Worm (Caenorhabditis elegans) whole organism, L4 larva: ENCODE results near the gene ocam-1.
A peak's percentile ranks its signal among the peaks of the same experiment; 100 is the strongest.

Source experiments
- D1046.2 ChIP-seq: fragments of 200-800 bp; sonication (Bioruptor generic); IDR thresholded peaks from 2 replicates; pipeline ENCODE4 v1.3.6; 2022; ENCODE audit warnings: missing genetic modification characterization, missing compliant biosample characterization
- F49E8.2 ChIP-seq: sonication (generic microtip); optimal IDR thresholded peaks from 2 replicates; lab custom pipeline; 2016; ENCODE audit warnings: missing compliant biosample characterization, mild to moderate bottlenecking, missing genetic modification characterization, borderline replicate concordance
- T20F7.1 ChIP-seq: fragments of 200-800 bp; sonication (Bioruptor generic); optimal IDR thresholded peaks from 2 replicates; lab custom pipeline; 2018; ENCODE audit warnings: mild to moderate bottlenecking, missing genetic modification characterization, missing compliant biosample characterization
- T26A8.4 ChIP-seq: fragments of 200-800 bp; sonication (Bioruptor generic); IDR thresholded peaks from 2 replicates; pipeline ENCODE4 v1.3.6; 2022; ENCODE audit warnings: missing genetic modification characterization, missing compliant biosample characterization
- Y105C5A.15 ChIP-seq: fragments of 200-800 bp; sonication (Bioruptor generic); IDR thresholded peaks from 2 replicates; pipeline ENCODE4 v1.3.6; 2022; ENCODE audit warnings: missing genetic modification characterization, missing compliant biosample characterization
- Y48G9A.11 ChIP-seq: fragments of 200-800 bp; sonication (Bioruptor generic); IDR thresholded peaks from 2 replicates; pipeline ENCODE4 v1.3.6; 2022; ENCODE audit warnings: missing genetic modification reagents, missing genetic modification characterization, missing compliant biosample characterization
- Y75B8A.6 ChIP-seq: fragments of 200-800 bp; sonication (Bioruptor generic); IDR thresholded peaks from 2 replicates; pipeline ENCODE4 v1.3.6; 2022; ENCODE audit warnings: missing genetic modification reagents, missing genetic modification characterization, missing compliant biosample characterization
- ZK337.2 ChIP-seq: fragments of 200-800 bp; sonication (Bioruptor generic); IDR thresholded peaks from 2 replicates; pipeline ENCODE4 v1.3.6; 2022; ENCODE audit warnings: missing genetic modification reagents, missing genetic modification characterization, missing compliant biosample characterization
- aly-2 ChIP-seq: sonication (generic microtip); optimal IDR thresholded peaks from 2 replicates; lab custom pipeline; 2018; ENCODE audit warnings: missing biosample characterization, missing genetic modification characterization
- ama-1 ChIP-seq: fragments of 150-350 bp; optimal IDR thresholded peaks from 2 replicates; lab custom pipeline; 2014; ENCODE audit warnings: inconsistent platforms, mixed read lengths
- arid-1 ChIP-seq: fragments of 200-800 bp; sonication (Bioruptor generic); conservative IDR thresholded peaks from 2 replicates; pipeline ENCODE4 v1.3.6; 2022; ENCODE audit warnings: missing genetic modification reagents, missing genetic modification characterization, missing compliant biosample characterization
- attf-4 ChIP-seq: sonication (generic microtip); optimal IDR thresholded peaks from 3 replicates; lab custom pipeline; 2017; ENCODE audit warnings: missing biosample characterization, missing genetic modification characterization
- ces-1 ChIP-seq: fragments of 150-350 bp; sonication (generic microtip); optimal IDR thresholded peaks from 4 replicates; lab custom pipeline; 2014; ENCODE audit warnings: missing biosample characterization, missing genetic modification reagents, missing genetic modification characterization
- daf-12 ChIP-seq: fragments of 150-350 bp; optimal IDR thresholded peaks from 2 replicates; lab custom pipeline; 2014; ENCODE audit warnings: missing biosample characterization, missing genetic modification reagents, missing genetic modification characterization
- dpl-1 ChIP-seq: fragments of 150-350 bp; optimal IDR thresholded peaks from 2 replicates; lab custom pipeline; 2014; ENCODE audit warnings: missing biosample characterization, missing genetic modification reagents, missing genetic modification characterization
- duxl-1 ChIP-seq: sonication (generic microtip); optimal IDR thresholded peaks from 2 replicates; lab custom pipeline; 2016; ENCODE audit warnings: mild to moderate bottlenecking, missing genetic modification characterization, moderate library complexity, missing compliant biosample characterization; ENCODE audit not compliant: poor library complexity
- egl-43 ChIP-seq: fragments of 200-800 bp; sonication (Bioruptor generic); IDR thresholded peaks from 2 replicates; pipeline ENCODE4 v1.3.6; 2022; ENCODE audit warnings: missing genetic modification reagents, missing genetic modification characterization, missing compliant biosample characterization
- fkh-10 ChIP-seq: fragments of 150-350 bp; optimal IDR thresholded peaks from 2 replicates; lab custom pipeline; 2014; ENCODE audit warnings: missing biosample characterization, missing genetic modification reagents, missing genetic modification characterization
- hlh-30 ChIP-seq: sonication (generic microtip); optimal IDR thresholded peaks from 2 replicates; lab custom pipeline; 2017; ENCODE audit warnings: antibody characterized with exemption, mild to moderate bottlenecking, missing genetic modification characterization, missing compliant biosample characterization; ENCODE audit not compliant: insufficient read depth
- hmg-1.1 ChIP-seq: fragments of 200-800 bp; sonication (Bioruptor generic); IDR thresholded peaks from 2 replicates; pipeline ENCODE4 v1.3.6; 2022; ENCODE audit warnings: missing genetic modification reagents, missing genetic modification characterization, missing compliant biosample characterization
- lim-7 ChIP-seq: fragments of 200-800 bp; sonication (Bioruptor generic); IDR thresholded peaks from 2 replicates; pipeline ENCODE4 v1.3.6; 2022; ENCODE audit warnings: missing genetic modification characterization, missing compliant biosample characterization
- lin-13 ChIP-seq: fragments of 150-350 bp; optimal IDR thresholded peaks from 2 replicates; lab custom pipeline; 2014; ENCODE audit warnings: missing biosample characterization, missing genetic modification reagents, missing genetic modification characterization
- lin-15B ChIP-seq: fragments of 150-350 bp; sonication (generic microtip); optimal IDR thresholded peaks from 3 replicates; lab custom pipeline; 2014; ENCODE audit warnings: missing biosample characterization, missing genetic modification characterization
- lin-38 ChIP-seq: fragments of 200-800 bp; sonication (Bioruptor generic); IDR thresholded peaks from 2 replicates; pipeline ENCODE4 v1.3.6; 2022; ENCODE audit warnings: missing genetic modification reagents, missing genetic modification characterization, missing compliant biosample characterization
- mdl-1 ChIP-seq, 2 experiments: fragments of 150-350 bp in 1 of 2; sonication (generic microtip) in 1 of 2; optimal IDR thresholded peaks; 2 replicates each; lab custom pipeline; 2014 to 2017; ENCODE audit warnings: missing biosample characterization in 2 of 2, missing genetic modification characterization in 2 of 2
- mep-1 ChIP-seq: fragments of 150-350 bp; sonication (generic microtip); optimal IDR thresholded peaks from 3 replicates; lab custom pipeline; 2014; ENCODE audit warnings: missing biosample characterization, missing genetic modification characterization
- mes-2 ChIP-seq: sonication (generic microtip); optimal IDR thresholded peaks from 2 replicates; lab custom pipeline; 2016; ENCODE audit warnings: missing genotype, mild to moderate bottlenecking, missing genetic modification characterization, missing compliant biosample characterization; ENCODE audit not compliant: poor library complexity, severe bottlenecking
- mxl-2 ChIP-seq: fragments of 200-800 bp; sonication (Bioruptor generic); conservative IDR thresholded peaks from 2 replicates; pipeline ENCODE4 v1.3.6; 2022; ENCODE audit warnings: missing genetic modification reagents, missing genetic modification characterization, missing compliant biosample characterization
- nhr-10 ChIP-seq: fragments of 150-350 bp; optimal IDR thresholded peaks from 2 replicates; lab custom pipeline; 2014; ENCODE audit warnings: missing biosample characterization, missing genetic modification characterization
- nhr-102 ChIP-seq: sonication (generic microtip); optimal IDR thresholded peaks from 2 replicates; lab custom pipeline; 2016; ENCODE audit warnings: mild to moderate bottlenecking, missing genetic modification characterization, moderate library complexity, missing compliant biosample characterization
- nhr-111 ChIP-seq: fragments of 200-800 bp; sonication (Bioruptor generic); optimal IDR thresholded peaks from 2 replicates; lab custom pipeline; 2018; ENCODE audit warnings: mild to moderate bottlenecking, missing genetic modification characterization, missing compliant biosample characterization
- nhr-237 ChIP-seq: sonication (generic microtip); optimal IDR thresholded peaks from 2 replicates; lab custom pipeline; 2017; ENCODE audit warnings: missing biosample characterization, missing genetic modification characterization
- nhr-41 ChIP-seq: fragments of 200-800 bp; sonication (Bioruptor generic); IDR thresholded peaks from 2 replicates; pipeline ENCODE4 v1.3.6; 2022; ENCODE audit warnings: missing genetic modification reagents, missing genetic modification characterization, missing compliant biosample characterization
- nhr-48 ChIP-seq: sonication (generic microtip); optimal IDR thresholded peaks from 2 replicates; lab custom pipeline; 2016; ENCODE audit warnings: mild to moderate bottlenecking, missing genetic modification characterization, missing compliant biosample characterization
- nhr-76 ChIP-seq: fragments of 150-350 bp; optimal IDR thresholded peaks from 2 replicates; lab custom pipeline; 2014; ENCODE audit warnings: missing biosample characterization, missing genetic modification characterization
- nhr-77 ChIP-seq: fragments of 150-350 bp; optimal IDR thresholded peaks from 2 replicates; lab custom pipeline; 2014; ENCODE audit warnings: missing biosample characterization, missing genetic modification characterization
- pha-4 ChIP-seq, 2 experiments: fragments of 150-350 bp in 1 of 2; fragments of 200-800 bp in 1 of 2; sonication (Bioruptor generic) in 1 of 2; IDR thresholded peaks in 1 of 2; optimal IDR thresholded peaks in 1 of 2; 2 replicates each; pipeline versions ENCODE4 v1.3.6 to Lab custom; 2014 to 2022; ENCODE audit warnings: missing genetic modification characterization in 2 of 2, missing genetic modification reagents in 2 of 2, missing biosample characterization in 1 of 2, missing compliant biosample characterization in 1 of 2
- php-3 ChIP-seq: fragments of 200-800 bp; sonication (Bioruptor generic); IDR thresholded peaks from 2 replicates; pipeline ENCODE4 v1.3.6; 2022; ENCODE audit warnings: missing genetic modification reagents, missing genetic modification characterization, missing compliant biosample characterization
- pqm-1 ChIP-seq: sonication (generic microtip); optimal IDR thresholded peaks from 2 replicates; lab custom pipeline; 2017; ENCODE audit warnings: missing biosample characterization, missing genetic modification characterization
- saeg-2 ChIP-seq: fragments of 200-800 bp; sonication (Bioruptor generic); IDR thresholded peaks from 2 replicates; pipeline ENCODE4 v1.3.6; 2022; ENCODE audit warnings: missing genetic modification reagents, missing genetic modification characterization, missing compliant biosample characterization
- spr-1 ChIP-seq: sonication (generic microtip); optimal IDR thresholded peaks from 2 replicates; lab custom pipeline; 2016; ENCODE audit warnings: mild to moderate bottlenecking, missing genetic modification characterization, missing compliant biosample characterization
- tra-1 ChIP-seq: fragments of 200-800 bp; sonication (Bioruptor generic); IDR thresholded peaks from 2 replicates; pipeline ENCODE4 v1.3.6; 2022; ENCODE audit warnings: missing genetic modification reagents, missing genetic modification characterization, missing compliant biosample characterization
- unc-62 ChIP-seq, 3 experiments: fragments of 150-350 bp in 1 of 3; sonication (generic microtip); optimal IDR thresholded peaks in 2 of 3; peaks in 1 of 3; 1 replicate in 1 of 3; 2 replicates in 2 of 3; lab custom pipeline; 2014 to 2017; ENCODE audit warnings: missing biosample characterization in 3 of 3, missing genetic modification characterization in 3 of 3, missing genetic modification reagents in 3 of 3, missing genotype in 1 of 3
- zfp-3 ChIP-seq: fragments of 200-800 bp; sonication (Bioruptor generic); conservative IDR thresholded peaks from 2 replicates; pipeline ENCODE4 v1.3.6; 2022; ENCODE audit warnings: missing genetic modification reagents, missing genetic modification characterization, missing compliant biosample characterization
- zip-11 ChIP-seq: fragments of 200-800 bp; sonication (Bioruptor generic); IDR thresholded peaks from 2 replicates; pipeline ENCODE4 v1.3.6; 2022; ENCODE audit warnings: missing genetic modification characterization, missing compliant biosample characterization
- ztf-11 ChIP-seq: fragments of 150-350 bp; optimal IDR thresholded peaks from 2 replicates; lab custom pipeline; 2014; ENCODE audit warnings: missing biosample characterization, missing genetic modification characterization

Gene ocam-1

DNA sequence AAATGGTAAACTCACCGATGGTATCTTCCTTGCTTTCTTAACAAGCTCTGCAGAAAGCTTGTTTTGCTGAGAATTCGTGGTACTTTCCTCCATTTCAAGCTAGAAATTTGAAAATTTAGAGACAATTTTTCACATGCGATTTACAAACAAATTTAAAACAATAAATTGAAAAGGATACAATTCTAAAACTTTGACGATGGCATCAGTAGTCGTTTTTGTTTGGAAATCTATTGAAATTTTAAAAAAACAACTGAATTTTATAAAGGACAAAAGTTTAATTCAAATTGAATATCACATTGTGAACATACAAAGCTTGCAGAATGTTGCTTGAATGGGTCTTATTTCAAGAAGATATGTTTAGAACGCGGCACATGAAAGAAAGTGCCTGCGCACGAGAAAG lies at the start of gene ocam-1:
Gene ocam-1 (minus strand): TSS at position 101 of the 400 bp plus-strand sequence.
- TF ChIP-seq T20F7.1 (GFP tag; lab: Kevin White, UChicago) (no peak), fkh-10 (GFP tag; lab: Kevin White, UChicago) (no peak), lin-13 (GFP tag; lab: Kevin White, UChicago) (no peak)
- TF ChIP-seq, all 104 proteins: peak for 0

DNA sequence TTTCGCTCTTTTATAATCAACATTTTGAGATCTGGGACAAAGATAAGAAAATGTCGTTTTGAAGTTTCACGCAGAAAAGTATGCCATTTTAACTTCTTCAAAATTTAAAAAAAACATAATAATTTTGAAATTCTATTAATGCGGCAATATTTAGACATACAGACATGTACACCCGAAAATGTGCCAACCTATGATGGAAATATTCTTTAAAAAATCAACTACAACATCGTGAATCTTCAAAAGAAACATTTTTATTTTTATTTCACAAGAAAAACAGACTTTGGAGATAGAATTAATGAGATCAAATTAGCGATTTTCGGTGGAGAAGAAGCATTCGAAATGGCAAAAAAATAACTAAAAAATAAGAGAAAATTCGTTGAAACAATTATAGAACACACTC lies 47.6 kb upstream of the ocam-1 start, which contains the start of gene T16A9.5:
Gene T16A9.5 (minus strand): TSS at position 101 of the 400 bp plus-strand sequence.
- TF ChIP-seq daf-12 (tag; lab: Kevin White, UChicago) (no peak), tra-1 (GFP tag; lab: Robert Waterston, UW) (no peak), nhr-10 (no peak), lim-7 (GFP tag; lab: Robert Waterston, UW) (no peak), nhr-41 (GFP tag; lab: Robert Waterston, UW) (no peak), ztf-11 (tag; lab: Kevin White, UChicago) (no peak), duxl-1 (tag; lab: Kevin White, UChicago) (no peak), F49E8.2 (tag; lab: Kevin White, UChicago) (no peak), hmg-1.1 (GFP tag; lab: Robert Waterston, UW) (no peak), nhr-111 (no peak), saeg-2 (GFP tag; lab: Robert Waterston, UW) (no peak), ama-1 (lab: Kevin White, UChicago) (no peak), D1046.2 (GFP tag; lab: Robert Waterston, UW) (no peak), egl-43 (GFP tag; lab: Robert Waterston, UW) (no peak), arid-1 (GFP tag; lab: Robert Waterston, UW) (no peak)

DNA sequence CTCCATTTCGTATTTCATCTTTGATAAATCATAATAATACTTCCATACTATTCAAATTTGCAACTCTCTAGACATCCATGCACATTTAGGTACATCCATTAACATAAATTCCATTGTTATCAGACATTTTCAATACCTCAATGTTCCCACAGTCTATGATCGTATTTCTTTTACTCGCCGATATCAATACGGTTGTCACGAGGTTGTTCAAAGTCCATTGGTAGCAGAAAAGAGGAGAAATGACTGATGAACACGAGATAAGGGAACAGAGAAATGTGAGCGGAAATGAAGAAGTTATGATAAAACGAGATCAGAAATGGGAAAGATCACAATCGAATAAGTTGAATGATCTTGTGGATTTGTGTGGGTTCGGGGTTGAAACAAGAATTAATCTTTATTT lies 45.3 kb upstream of the ocam-1 start:
- no peak for TF ChIP-seq nhr-237 (tag; lab: Kevin White, UChicago)
- no peak for TF ChIP-seq zfp-3 (GFP tag; lab: Robert Waterston, UW)
- TF ChIP-seq nhr-76, result no peak
- TF ChIP-seq Y48G9A.11 (GFP tag; lab: Robert Waterston, UW), result no peak
- no peak for TF ChIP-seq lin-38 (GFP tag; lab: Robert Waterston, UW)
- peak; percentile 42 for TF ChIP-seq T20F7.1 (GFP tag; lab: Kevin White, UChicago)
- TF ChIP-seq pha-4 (GFP tag; IDR thresholded peaks at IDR 0.05; lab: Robert Waterston, UW), result no peak
- no peak for TF ChIP-seq pha-4 (tag; optimal IDR thresholded peaks at IDR 0.05; lab: Kevin White, UChicago)
- no peak for TF ChIP-seq nhr-102
- TF ChIP-seq ztf-11 (tag; lab: Kevin White, UChicago), result no peak
- peak; percentile 83 for TF ChIP-seq hlh-30 (tag; lab: Kevin White, UChicago)
- TF ChIP-seq mdl-1 (tag; optimal IDR thresholded peaks at IDR 0.05; lab: Kevin White, UChicago), result peak in 1 of 2 experiments; percentile 81
- TF ChIP-seq mxl-2 (GFP tag; lab: Robert Waterston, UW), result no peak
- no peak for TF ChIP-seq mes-2
- no peak for TF ChIP-seq lin-15B (tag; lab: Kevin White, UChicago)
- peak; percentile 66 for TF ChIP-seq nhr-48 (tag; lab: Kevin White, UChicago)
- no peak for TF ChIP-seq ces-1 (GFP tag; lab: Kevin White, UChicago)
- TF ChIP-seq Y105C5A.15 (GFP tag; lab: Robert Waterston, UW), result no peak
- TF ChIP-seq nhr-77 (tag; lab: Kevin White, UChicago), result peak; percentile 74
- no peak for TF ChIP-seq php-3 (GFP tag; lab: Robert Waterston, UW)
- TF ChIP-seq pqm-1 (tag; lab: Kevin White, UChicago), result peak; percentile 70
- TF ChIP-seq Y75B8A.6 (GFP tag; lab: Robert Waterston, UW), result no peak
- TF ChIP-seq aly-2, result no peak
- TF ChIP-seq spr-1 (tag; lab: Kevin White, UChicago), result no peak
- no peak for TF ChIP-seq duxl-1 (tag; lab: Kevin White, UChicago)
- TF ChIP-seq nhr-111, result no peak
- no peak for TF ChIP-seq zip-11 (GFP tag; lab: Robert Waterston, UW)
- no peak for TF ChIP-seq attf-4 (tag; lab: Kevin White, UChicago)
- TF ChIP-seq mep-1 (tag; lab: Kevin White, UChicago), result no peak
- TF ChIP-seq arid-1 (GFP tag; lab: Robert Waterston, UW), result no peak
- no peak for TF ChIP-seq saeg-2 (GFP tag; lab: Robert Waterston, UW)
- no peak for TF ChIP-seq T26A8.4 (GFP tag; lab: Robert Waterston, UW)
- TF ChIP-seq lin-13 (GFP tag; lab: Kevin White, UChicago), result no peak
- TF ChIP-seq ZK337.2 (GFP tag; lab: Robert Waterston, UW), result no peak
- no peak for TF ChIP-seq dpl-1 (GFP tag; lab: Kevin White, UChicago)
- peak in 1 of 2 experiments; percentile 99 for TF ChIP-seq unc-62 (GFP tag; optimal IDR thresholded peaks at IDR 0.05 in 1 of 2; lab: Kevin White, UChicago)
- TF ChIP-seq unc-62 (tag; optimal IDR thresholded peaks at IDR 0.05; lab: Kevin White, UChicago), result no peak
